Fruit fly (Drosophila melanogaster): ENCODE results near the gene Srrm234.

DNA sequence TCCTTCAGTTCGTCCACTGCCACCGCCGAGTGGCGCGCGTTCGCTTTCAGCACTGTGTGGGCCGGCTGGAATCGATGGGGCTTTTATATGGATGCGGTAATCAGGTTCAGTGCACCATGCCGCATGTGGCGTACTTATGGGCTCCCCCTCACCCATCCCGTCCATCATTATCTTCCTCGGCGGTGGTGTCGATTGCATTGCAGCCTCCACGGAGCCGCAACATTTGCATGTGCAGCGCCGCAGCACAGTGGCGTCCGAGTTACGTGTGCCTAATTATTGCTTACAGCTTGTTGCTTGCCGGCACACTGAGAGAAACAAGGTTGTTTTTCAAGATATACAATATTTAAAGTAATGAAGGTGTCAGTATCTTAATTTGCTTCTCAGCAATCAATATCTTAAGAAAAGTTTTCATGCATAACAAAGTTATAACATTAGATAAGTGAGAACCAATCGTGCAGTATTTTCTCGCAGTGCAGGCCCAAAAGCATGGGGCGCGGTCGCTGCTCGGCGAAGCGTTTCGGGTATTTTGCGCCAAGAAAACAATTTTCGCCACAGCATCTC is 37.6 kb upstream of the Srrm234 start, which contains the start of gene CG13931:
- TF ChIP-seq Myc (optimal IDR thresholded peaks at IDR 0.05) (no peak), insv (optimal IDR thresholded peaks at IDR 0.05) (no peak), psq (optimal IDR thresholded peaks at IDR 0.05) (no peak), Sin3A (optimal IDR thresholded peaks at IDR 0.05) (no peak), ttk (optimal IDR thresholded peaks at IDR 0.05) (no peak)

Data from Kc167 (cell line).